Worm (Caenorhabditis elegans): ENCODE data around the gene F40F12.3.

- TF ChIP-seq snpc-4 (GFP tag; optimal IDR thresholded peaks at IDR 0.05) (no peak), snpc-4 (tag; optimal IDR thresholded peaks at IDR 0.05) (no peak), F52B5.7 (tag; optimal IDR thresholded peaks at IDR 0.05) (no peak), ama-1 (optimal IDR thresholded peaks at IDR 0.05) (no peak), ama-1 (GFP tag; optimal IDR thresholded peaks at IDR 0.05) (no peak), akir-1 (GFP tag; optimal IDR thresholded peaks at IDR 0.05) (no peak), atf-7 (tag; optimal IDR thresholded peaks at IDR 0.05) (no peak), gei-17 (GFP tag; optimal IDR thresholded peaks at IDR 0.05) (no peak), nhr-90 (tag; optimal IDR thresholded peaks at IDR 0.05) (no peak), Y67H2A.10 (GFP tag; conservative IDR thresholded peaks at IDR 0.05) (no peak), F23B12.7 (tag; optimal IDR thresholded peaks at IDR 0.05; ENCODE audit: insufficient read depth) (no peak)
These were observed 11.9 kb downstream of the F40F12.3 start for ce11 chrIII:9908769-9909168.

All from whole organism, young adult.